Fruit fly (Drosophila melanogaster) whole organism, embryonic: Measurements from ENCODE around the gene CG5910.

Experiments
- ATbp ChIP-seq: fragments of 200-800 bp; sonication (Bioruptor generic); optimal IDR thresholded peaks from 2 replicates; lab custom pipeline; 2017; ENCODE audit warnings: missing biosample characterization, mild to moderate bottlenecking, missing genetic modification characterization, missing genetic modification reagents
- Atf-2 ChIP-seq: fragments of 200-800 bp; sonication (Bioruptor generic); optimal IDR thresholded peaks from 2 replicates; lab custom pipeline; 2016; ENCODE audit warnings: missing biosample characterization, missing genetic modification characterization
- CG1024 ChIP-seq: fragments of 200-800 bp; sonication (Bioruptor generic); IDR thresholded peaks from 2 replicates; pipeline ENCODE4 v1.3.6; 2022; ENCODE audit warnings: missing biosample characterization, missing genetic modification characterization
- CG11085 ChIP-seq: fragments of 200-800 bp; sonication (Bioruptor generic); IDR thresholded peaks from 2 replicates; pipeline ENCODE4 v1.3.6; 2022; ENCODE audit warnings: missing biosample characterization, missing genetic modification characterization
- CG11093 ChIP-seq: fragments of 200-800 bp; sonication (Bioruptor generic); IDR thresholded peaks from 3 replicates; pipeline ENCODE4 v1.3.6; 2022; ENCODE audit warnings: missing biosample characterization, missing genetic modification characterization
- CG12659 ChIP-seq: fragments of 200-800 bp; sonication (Bioruptor generic); optimal IDR thresholded peaks from 3 replicates; lab custom pipeline; 2017; ENCODE audit warnings: mild to moderate bottlenecking, missing biosample characterization, missing genetic modification reagents, missing genetic modification characterization
- CG13296 ChIP-seq: fragments of 200-800 bp; sonication (Bioruptor generic); optimal IDR thresholded peaks from 3 replicates; lab custom pipeline; 2018; ENCODE audit warnings: missing biosample characterization, mild to moderate bottlenecking, missing genetic modification characterization
- CG14014 ChIP-seq: fragments of 200-800 bp; sonication (Bioruptor generic); IDR thresholded peaks from 2 replicates; pipeline ENCODE4 v1.3.6; 2022; ENCODE audit warnings: missing biosample characterization, missing genetic modification characterization
- CG16813 ChIP-seq: fragments of 200-800 bp; sonication (Bioruptor generic); IDR thresholded peaks from 3 replicates; pipeline ENCODE4 v1.3.6; 2022; ENCODE audit warnings: missing biosample characterization, missing genetic modification characterization; ENCODE audit not compliant: partially characterized antibody
- CG30403 ChIP-seq: fragments of 200-800 bp; sonication (Bioruptor generic); optimal IDR thresholded peaks from 3 replicates; lab custom pipeline; 2016; ENCODE audit warnings: missing biosample characterization, missing genetic modification characterization
- CG32532 ChIP-seq: fragments of 200-800 bp; sonication (Bioruptor generic); IDR thresholded peaks from 2 replicates; pipeline ENCODE4 v1.3.6; 2022; ENCODE audit warnings: missing biosample characterization, missing genetic modification characterization
- CG34422 ChIP-seq: fragments of 200-800 bp; sonication (Bioruptor generic); IDR thresholded peaks from 3 replicates; pipeline ENCODE4 v1.3.6; 2022; ENCODE audit warnings: missing biosample characterization, missing genetic modification characterization
- CG3838 ChIP-seq: fragments of 200-800 bp; sonication (Bioruptor generic); optimal IDR thresholded peaks from 3 replicates; lab custom pipeline; 2016; ENCODE audit warnings: missing biosample characterization, missing genetic modification characterization
- CG4617 ChIP-seq: fragments of 200-800 bp; sonication (Bioruptor generic); optimal IDR thresholded peaks from 3 replicates; lab custom pipeline; 2016; ENCODE audit warnings: missing biosample characterization, missing genetic modification characterization, borderline replicate concordance
- CG4730 ChIP-seq: fragments of 200-800 bp; sonication (Bioruptor generic); IDR thresholded peaks from 2 replicates; pipeline ENCODE4 v1.3.6; 2022; ENCODE audit warnings: missing biosample characterization, missing genetic modification characterization
- CG5953 ChIP-seq: fragments of 200-800 bp; sonication (Bioruptor generic); IDR thresholded peaks from 2 replicates; pipeline ENCODE4 v1.3.6; 2022; ENCODE audit warnings: missing biosample characterization, missing genetic modification characterization
- CG8281 ChIP-seq: fragments of 200-800 bp; sonication (Bioruptor generic); optimal IDR thresholded peaks from 2 replicates; lab custom pipeline; 2018; ENCODE audit warnings: missing biosample characterization, mild to moderate bottlenecking, missing genetic modification characterization, moderate library complexity
- CG8388 ChIP-seq: fragments of 200-800 bp; sonication (Bioruptor generic); optimal IDR thresholded peaks from 2 replicates; lab custom pipeline; 2019; ENCODE audit warnings: missing biosample characterization, mild to moderate bottlenecking, missing genetic modification characterization, moderate library complexity
- CG9437 ChIP-seq: fragments of 200-800 bp; sonication (Bioruptor generic); optimal IDR thresholded peaks from 2 replicates; lab custom pipeline; 2018; ENCODE audit warnings: missing biosample characterization, mild to moderate bottlenecking, missing genetic modification characterization
- CHES-1-like ChIP-seq: fragments of 200-800 bp; sonication (Bioruptor generic); optimal IDR thresholded peaks from 2 replicates; lab custom pipeline; 2016; ENCODE audit warnings: missing biosample characterization, missing genetic modification characterization
- HLH3B ChIP-seq: fragments of 200-800 bp; sonication (Bioruptor generic); IDR thresholded peaks from 2 replicates; pipeline ENCODE4 v1.3.6; 2022; ENCODE audit warnings: missing biosample characterization, missing genetic modification characterization
- Hr51 ChIP-seq, 2 experiments: fragments of 200-800 bp; sonication (Bioruptor generic); optimal IDR thresholded peaks; 2 replicates in 1 of 2; 3 replicates in 1 of 2; lab custom pipeline; 2016 to 2018; ENCODE audit warnings: missing biosample characterization in 2 of 2, missing genetic modification characterization in 2 of 2, mild to moderate bottlenecking in 1 of 2, moderate library complexity in 1 of 2
- MBD-R2 ChIP-seq: fragments of 200-800 bp; sonication (Bioruptor generic); IDR thresholded peaks from 2 replicates; pipeline ENCODE4 v1.3.6; 2022; ENCODE audit warnings: missing biosample characterization, missing genetic modification characterization
- Max ChIP-seq: fragments of 200-800 bp; sonication (Bioruptor generic); optimal IDR thresholded peaks from 2 replicates; lab custom pipeline; 2016; ENCODE audit warnings: missing biosample characterization, mild to moderate bottlenecking, missing genetic modification characterization
- Rfx ChIP-seq: fragments of 200-800 bp; sonication (Bioruptor generic); IDR thresholded peaks from 2 replicates; pipeline ENCODE4 v1.3.6; 2022; ENCODE audit warnings: missing biosample characterization, missing genetic modification characterization
- Scr ChIP-seq: fragments of 200-800 bp; sonication (Bioruptor generic); IDR thresholded peaks from 2 replicates; pipeline ENCODE4 v1.3.6; 2022; ENCODE audit warnings: missing biosample characterization, missing genetic modification characterization; ENCODE audit not compliant: partially characterized antibody
- Six4 ChIP-seq: fragments of 200-800 bp; sonication (Bioruptor generic); optimal IDR thresholded peaks from 2 replicates; lab custom pipeline; 2016; ENCODE audit warnings: missing biosample characterization, missing genetic modification characterization
- ac ChIP-seq: fragments of 200-800 bp; sonication (Bioruptor generic); optimal IDR thresholded peaks from 3 replicates; lab custom pipeline; 2017; ENCODE audit warnings: missing biosample characterization, mild to moderate bottlenecking, missing genetic modification characterization
- ara ChIP-seq: fragments of 200-800 bp; sonication (Bioruptor generic); IDR thresholded peaks from 2 replicates; pipeline ENCODE4 v1.3.6; 2022; ENCODE audit warnings: missing biosample characterization, missing genetic modification characterization
- ato ChIP-seq: fragments of 200-800 bp; sonication (Bioruptor generic); IDR thresholded peaks from 2 replicates; pipeline ENCODE4 v1.3.6; 2022; ENCODE audit warnings: missing biosample characterization, missing genetic modification characterization; ENCODE audit not compliant: partially characterized antibody
- btn ChIP-seq: fragments of 200-800 bp; sonication (Bioruptor generic); optimal IDR thresholded peaks from 2 replicates; lab custom pipeline; 2016; ENCODE audit warnings: missing biosample characterization, missing genetic modification characterization
- cad ChIP-seq: fragments of >200 bp; optimal IDR thresholded peaks from 2 replicates; lab custom pipeline; 2017; ENCODE audit warnings: missing biosample characterization, missing genetic modification characterization
- croc ChIP-seq: fragments of 200-800 bp; sonication (Bioruptor generic); conservative IDR thresholded peaks from 3 replicates; pipeline ENCODE4 v1.3.6; 2022; ENCODE audit warnings: missing biosample characterization, missing genetic modification characterization
- gro ChIP-seq: fragments of 200-800 bp; sonication (Bioruptor generic); optimal IDR thresholded peaks from 2 replicates; lab custom pipeline; 2016; ENCODE audit warnings: missing biosample characterization, missing genetic modification characterization
- ham ChIP-seq: fragments of 200-800 bp; sonication (Bioruptor generic); IDR thresholded peaks from 2 replicates; pipeline ENCODE4 v1.3.6; 2022; ENCODE audit warnings: missing biosample characterization, missing genetic modification characterization
- klu ChIP-seq: fragments of 200-800 bp; sonication (Bioruptor generic); IDR thresholded peaks from 2 replicates; pipeline ENCODE4 v1.3.6; 2022; ENCODE audit warnings: missing biosample characterization, missing genetic modification characterization
- lab ChIP-seq: fragments of 200-800 bp; sonication (Bioruptor generic); optimal IDR thresholded peaks from 3 replicates; lab custom pipeline; 2017; ENCODE audit warnings: missing biosample characterization, missing genetic modification characterization, mild to moderate bottlenecking, moderate library complexity, missing genetic modification reagents
- lbe ChIP-seq: fragments of 200-800 bp; sonication (Bioruptor generic); optimal IDR thresholded peaks from 2 replicates; lab custom pipeline; 2016; ENCODE audit warnings: missing biosample characterization, mild to moderate bottlenecking, missing genetic modification characterization
- lilli ChIP-seq: fragments of 200-800 bp; sonication (Bioruptor generic); optimal IDR thresholded peaks from 3 replicates; lab custom pipeline; 2016; ENCODE audit warnings: missing biosample characterization, missing genetic modification characterization
- lola ChIP-seq, 3 experiments: fragments of >200 bp in 2 of 3; fragments of 200-800 bp in 1 of 3; sonication (Bioruptor generic) in 1 of 3; optimal IDR thresholded peaks; 2 replicates each; lab custom pipeline; 2017 to 2019; ENCODE audit warnings: missing biosample characterization in 3 of 3, missing genetic modification characterization in 3 of 3, mild to moderate bottlenecking in 1 of 3, moderate library complexity in 1 of 3
- nerfin-1 ChIP-seq: fragments of 200-800 bp; sonication (Bioruptor generic); optimal IDR thresholded peaks from 3 replicates; lab custom pipeline; 2019; ENCODE audit warnings: missing biosample characterization, mild to moderate bottlenecking, missing genetic modification characterization, moderate library complexity
- psq ChIP-seq: fragments of 200-800 bp; sonication (Bioruptor generic); optimal IDR thresholded peaks from 2 replicates; lab custom pipeline; 2017; ENCODE audit warnings: missing biosample characterization, missing genetic modification characterization
- rib ChIP-seq: fragments of 200-800 bp; sonication (Bioruptor generic); IDR thresholded peaks from 2 replicates; pipeline ENCODE4 v1.3.6; 2022; ENCODE audit warnings: missing biosample characterization, missing genetic modification characterization
- ro ChIP-seq: fragments of 200-800 bp; sonication (Bioruptor generic); IDR thresholded peaks from 2 replicates; pipeline ENCODE4 v1.3.6; 2022; ENCODE audit warnings: missing biosample characterization, missing genetic modification characterization
- sob ChIP-seq: fragments of 200-800 bp; sonication (Bioruptor generic); IDR thresholded peaks from 2 replicates; pipeline ENCODE4 v1.3.6; 2022; ENCODE audit warnings: missing biosample characterization, missing genetic modification characterization
- tin ChIP-seq: fragments of 200-800 bp; sonication (Bioruptor generic); optimal IDR thresholded peaks from 3 replicates; lab custom pipeline; 2016; ENCODE audit warnings: missing biosample characterization, missing genetic modification characterization
- toy ChIP-seq: fragments of 200-800 bp; sonication (Bioruptor generic); IDR thresholded peaks from 2 replicates; pipeline ENCODE4 v1.3.6; 2022; ENCODE audit warnings: missing biosample characterization, missing genetic modification characterization
- unpg ChIP-seq: fragments of 200-800 bp; sonication (Bioruptor generic); optimal IDR thresholded peaks from 3 replicates; lab custom pipeline; 2018; ENCODE audit warnings: missing biosample characterization, mild to moderate bottlenecking, missing genetic modification characterization, moderate library complexity

CG5910 gene

dm6 chr3L:20441632-20442469, at the start of gene CG5910 (continued):
- TF ChIP-seq ato (no peak), ham (GFP tag; lab: Robert Waterston, UW) (0 out of 2 replicates have a peak, but pooled peaks have one; percentile 37), CG5953 (0 out of 2 replicates have a peak, but pooled peaks have one; percentile 10), CG11085 (GFP tag; lab: Robert Waterston, UW) (peak; percentile 64), Max (GFP tag; lab: Kevin White, UChicago) (peak; percentile 77), CG34422 (GFP tag; lab: Robert Waterston, UW) (peak; percentile 24; the same call in 1 of the 3 replicates), MBD-R2 (no peak), CG30403 (GFP tag; lab: Kevin White, UChicago) (peak; percentile 89), lbe (GFP tag; lab: Kevin White, UChicago) (peak; percentile 11), lab (no peak), nerfin-1 (tag; lab: Kevin White, UChicago) (peak; percentile 87), ara (GFP tag; lab: Robert Waterston, UW) (0 out of 2 replicates have a peak, but pooled peaks have one; percentile 33), CHES-1-like (GFP tag; lab: Kevin White, UChicago) (peak; percentile 23), CG8388 (GFP tag; lab: Kevin White, UChicago) (peak; percentile 87), cad (GFP tag; lab: Kevin White, UChicago) (no peak), CG4730 (GFP tag; lab: Robert Waterston, UW) (peak; percentile 68), gro (GFP tag; lab: Kevin White, UChicago) (no peak), Rfx (GFP tag; lab: Robert Waterston, UW) (peak; percentile 75), HLH3B (peak; percentile 76), btn (no peak), CG3838 (GFP tag; lab: Kevin White, UChicago) (no peak), CG13296 (GFP tag; lab: Kevin White, UChicago) (peak; percentile 91), ATbp (GFP tag; lab: Kevin White, UChicago) (peak; percentile 85), CG11093 (GFP tag; lab: Robert Waterston, UW) (peak; percentile 64; the same call in 1 of the 3 replicates), Hr51 (GFP tag; optimal IDR thresholded peaks at IDR 0.05; lab: Kevin White, UChicago) (peak; percentile 39 to 92), Six4 (GFP tag; lab: Kevin White, UChicago) (peak; percentile 84), Atf-2 (GFP tag; lab: Kevin White, UChicago) (peak; percentile 3), unpg (GFP tag; lab: Kevin White, UChicago) (peak; percentile 90), psq (GFP tag; lab: Kevin White, UChicago) (peak; percentile 48), CG16813 (GFP tag; lab: Robert Waterston, UW) (no peak), CG4617 (GFP tag; lab: Kevin White, UChicago) (peak; percentile 38), CG32532 (GFP tag; lab: Robert Waterston, UW) (peak; percentile 80), klu (GFP tag; lab: Robert Waterston, UW) (peak; percentile 72), CG1024 (GFP tag; lab: Robert Waterston, UW) (peak; percentile 66), ro (peak; percentile 68; the same call in 1 of the 2 replicates), croc (GFP tag; lab: Robert Waterston, UW) (peak; percentile 85), ac (peak; percentile 40), lilli (GFP tag; lab: Kevin White, UChicago) (peak; percentile 63), Scr (GFP tag; lab: Robert Waterston, UW) (no peak), CG14014 (GFP tag; lab: Robert Waterston, UW) (peak; percentile 75), CG9437 (GFP tag; lab: Kevin White, UChicago) (peak; percentile 89), CG8281 (tag; lab: Kevin White, UChicago) (peak; percentile 67), toy (peak; percentile 36; the same call in 1 of the 2 replicates), tin (peak; percentile 83), CG12659 (GFP tag; lab: Kevin White, UChicago) (peak; percentile 94), sob (peak; percentile 77), lola (GFP tag; optimal IDR thresholded peaks at IDR 0.05; lab: Kevin White, UChicago) (peak in 1 of 3 experiments; percentile 93), rib (peak; percentile 60)
